Worm (Caenorhabditis elegans): ENCODE results near the gene ceh-21.

ceh-21 gene

ce11 chrX:1856160-1856559, 3.6 kb upstream of the ceh-21 start, which contains the start of gene ceh-39 (continued):
- TF ChIP-seq fos-1 (tag; optimal IDR thresholded peaks at IDR 0.05) (no peak), ama-1 (optimal IDR thresholded peaks at IDR 0.05) (no peak), fkh-2 (tag; optimal IDR thresholded peaks at IDR 0.05) (no peak)

- TF ChIP-seq pha-4 (tag; optimal IDR thresholded peaks at IDR 0.05) = peak; percentile 45
- TF ChIP-seq nfya-1 (tag; optimal IDR thresholded peaks at IDR 0.05; ENCODE audit: insufficient read depth) = peak; percentile 52
- no peak for TF ChIP-seq mml-1 (tag; optimal IDR thresholded peaks at IDR 0.05)
- TF ChIP-seq eor-1 (tag; optimal IDR thresholded peaks at IDR 0.05) = no peak
- no peak for TF ChIP-seq tbx-2 (tag; optimal IDR thresholded peaks at IDR 0.05)
- TF ChIP-seq nhr-28 (tag; optimal IDR thresholded peaks at IDR 0.05) = no peak
- TF ChIP-seq skn-1 (tag; optimal IDR thresholded peaks at IDR 0.05) = no peak
- no peak for TF ChIP-seq pqm-1 (tag; optimal IDR thresholded peaks at IDR 0.05)
- TF ChIP-seq ceh-28 (tag; optimal IDR thresholded peaks at IDR 0.05) = peak; percentile 73
- TF ChIP-seq zag-1 (tag; optimal IDR thresholded peaks at IDR 0.05) = no peak
- peak; percentile 22 for TF ChIP-seq nhr-23 (tag; optimal IDR thresholded peaks at IDR 0.05)
- no peak for TF ChIP-seq ceh-16 (tag; optimal IDR thresholded peaks at IDR 0.05)
- TF ChIP-seq nhr-77 (tag; optimal IDR thresholded peaks at IDR 0.05) = no peak
- no peak for TF ChIP-seq snpc-4 (tag; optimal IDR thresholded peaks at IDR 0.05)
- no peak for TF ChIP-seq daf-12 (tag; optimal IDR thresholded peaks at IDR 0.05)
- TF ChIP-seq nhr-67 (tag; optimal IDR thresholded peaks at IDR 0.05) = no peak
- no peak for TF ChIP-seq sea-2 (GFP tag; optimal IDR thresholded peaks at IDR 0.05)
- no peak for TF ChIP-seq ceh-9 (tag; optimal IDR thresholded peaks at IDR 0.05)
- peak; percentile 75 for TF ChIP-seq lin-15B (tag; optimal IDR thresholded peaks at IDR 0.05)
- TF ChIP-seq elt-3 (tag; optimal IDR thresholded peaks at IDR 0.05) = no peak
- TF ChIP-seq ztf-11 (tag; optimal IDR thresholded peaks at IDR 0.05) = no peak
- peak; percentile 75 for TF ChIP-seq hmg-11 (tag; optimal IDR thresholded peaks at IDR 0.05)
- TF ChIP-seq fos-1 (tag; optimal IDR thresholded peaks at IDR 0.05) = no peak
- TF ChIP-seq nhr-25 (tag; optimal IDR thresholded peaks at IDR 0.05) = peak; percentile 27
Measured at ce11 chrX:1853596-1853995, 1.1 kb upstream of the ceh-21 start, which contains the start of gene T26C11.9. Gene T26C11.9, minus strand, starts transcription at chrX:1853849.

ce11 chrX:1850525-1850924, 2.0 kb downstream of the ceh-21 start:
- TF ChIP-seq mml-1 (tag; optimal IDR thresholded peaks at IDR 0.05) (no peak), ceh-28 (tag; optimal IDR thresholded peaks at IDR 0.05) (no peak), lsy-12 (tag; optimal IDR thresholded peaks at IDR 0.05) (no peak), nhr-28 (tag; optimal IDR thresholded peaks at IDR 0.05) (no peak), R02D3.7 (tag; optimal IDR thresholded peaks at IDR 0.05) (no peak), snpc-4 (tag; optimal IDR thresholded peaks at IDR 0.05) (no peak), aly-2 (tag; optimal IDR thresholded peaks at IDR 0.05) (no peak), sea-2 (GFP tag; optimal IDR thresholded peaks at IDR 0.05) (no peak), ceh-16 (tag; optimal IDR thresholded peaks at IDR 0.05) (no peak), tbx-2 (tag; optimal IDR thresholded peaks at IDR 0.05) (no peak), ztf-11 (tag; optimal IDR thresholded peaks at IDR 0.05) (no peak), jun-1 (tag; optimal IDR thresholded peaks at IDR 0.05) (no peak), ama-1 (optimal IDR thresholded peaks at IDR 0.05) (no peak)

ce11 chrX:1848575-1848974, 4.0 kb downstream of the ceh-21 start, which contains the start of gene ceh-41:
Gene ceh-41, minus strand, starts transcription at chrX:1848675.
- TF ChIP-seq ceh-28 (tag; optimal IDR thresholded peaks at IDR 0.05) (no peak), sea-2 (GFP tag; optimal IDR thresholded peaks at IDR 0.05) (no peak), ZK546.5 (tag; optimal IDR thresholded peaks at IDR 0.05) (no peak), elt-2 (tag; optimal IDR thresholded peaks at IDR 0.05) (no peak), nhr-67 (tag; optimal IDR thresholded peaks at IDR 0.05) (no peak), nhr-77 (tag; optimal IDR thresholded peaks at IDR 0.05) (no peak), egl-5 (tag; optimal IDR thresholded peaks at IDR 0.05) (no peak), lin-15B (tag; optimal IDR thresholded peaks at IDR 0.05) (no peak), nhr-12 (tag; optimal IDR thresholded peaks at IDR 0.05) (no peak), ztf-4 (tag; optimal IDR thresholded peaks at IDR 0.05) (no peak), hmg-11 (tag; optimal IDR thresholded peaks at IDR 0.05) (no peak), ceh-9 (tag; optimal IDR thresholded peaks at IDR 0.05) (no peak), ceh-82 (tag; optimal IDR thresholded peaks at IDR 0.05) (no peak)

DNA sequence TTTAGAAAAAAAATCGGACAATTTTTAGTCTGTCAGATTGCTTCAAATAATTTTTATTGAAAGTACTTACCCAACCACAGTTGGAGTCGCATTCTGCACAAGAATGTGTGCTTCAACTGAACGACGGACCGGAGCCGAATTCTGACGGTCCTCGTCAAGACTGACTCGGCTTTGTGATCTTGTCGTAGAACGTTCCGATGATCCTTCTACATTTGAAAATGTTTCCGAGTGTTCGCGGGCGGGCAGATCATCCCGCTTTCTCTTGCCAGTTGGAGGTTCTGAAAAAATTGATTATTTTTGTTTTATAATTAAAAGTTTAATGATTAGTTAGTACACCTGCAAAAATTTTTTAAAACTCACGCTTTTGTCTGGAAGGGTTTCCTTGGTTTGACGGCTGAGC, 4.9 kb downstream of the ceh-21 start:
- no peak for TF ChIP-seq nhr-28 (tag; optimal IDR thresholded peaks at IDR 0.05)
- TF ChIP-seq tbx-2 (tag; optimal IDR thresholded peaks at IDR 0.05) = no peak
- no peak for TF ChIP-seq ceh-9 (tag; optimal IDR thresholded peaks at IDR 0.05)
- TF ChIP-seq nhr-77 (tag; optimal IDR thresholded peaks at IDR 0.05) = no peak
- no peak for TF ChIP-seq R02D3.7 (tag; optimal IDR thresholded peaks at IDR 0.05)
- TF ChIP-seq elt-2 (tag; optimal IDR thresholded peaks at IDR 0.05) = no peak
- TF ChIP-seq nhr-237 (tag; optimal IDR thresholded peaks at IDR 0.05) = no peak
- TF ChIP-seq ceh-28 (tag; optimal IDR thresholded peaks at IDR 0.05) = no peak
- no peak for TF ChIP-seq zag-1 (tag; optimal IDR thresholded peaks at IDR 0.05)
- no peak for TF ChIP-seq hmg-11 (tag; optimal IDR thresholded peaks at IDR 0.05)
- no peak for TF ChIP-seq daf-12 (tag; optimal IDR thresholded peaks at IDR 0.05)
- no peak for TF ChIP-seq ceh-16 (tag; optimal IDR thresholded peaks at IDR 0.05)
- no peak for TF ChIP-seq elt-3 (tag; optimal IDR thresholded peaks at IDR 0.05)
- TF ChIP-seq nhr-11 (tag; optimal IDR thresholded peaks at IDR 0.05) = no peak

Measured in whole organism, L3 larva.